Worm (Caenorhabditis elegans): ENCODE measurements around the gene srr-9.

DNA sequence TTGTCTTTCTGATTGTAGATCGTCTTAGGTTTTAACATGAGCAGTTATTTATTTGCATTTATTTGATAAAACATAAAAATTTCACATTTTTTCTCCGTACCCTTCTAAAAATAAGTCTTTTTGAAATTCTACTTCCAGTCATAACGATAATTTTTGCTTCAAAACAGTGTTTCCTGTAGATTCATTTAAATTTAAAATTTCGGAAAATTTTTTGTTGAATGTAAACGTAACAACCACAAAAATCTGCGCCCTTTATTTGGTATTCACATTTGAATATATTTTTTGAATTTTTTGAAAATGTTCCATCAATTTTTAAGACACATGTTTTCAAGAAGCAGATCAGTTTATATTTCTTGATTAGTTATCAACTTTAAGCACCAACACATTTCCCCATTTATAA lies 7.6 kb downstream of the srr-9 start:
- TF ChIP-seq him-1 (tag; optimal IDR thresholded peaks at IDR 0.05) (no peak), dao-5 (tag; optimal IDR thresholded peaks at IDR 0.05) (no peak)

All from whole organism, L4/young adult.